Fruit fly (Drosophila melanogaster) whole organism, embryonic: ENCODE measurements around the gene PPP4R2r.

Experiments
- Abd-B ChIP-seq: fragments of 200-800 bp; sonication (Bioruptor generic); optimal IDR thresholded peaks from 2 replicates; lab custom pipeline; 2018; ENCODE audit warnings: missing biosample characterization, mild to moderate bottlenecking, missing genetic modification characterization, moderate library complexity
- Awh ChIP-seq: fragments of 200-800 bp; sonication (Bioruptor generic); IDR thresholded peaks from 2 replicates; pipeline ENCODE4, ENCODE4 v1.3.6; 2022; ENCODE audit warnings: missing biosample characterization, missing genetic modification characterization
- B-H1 ChIP-seq: fragments of 200-800 bp; sonication (Bioruptor generic); IDR thresholded peaks from 3 replicates; pipeline ENCODE4 v1.3.6; 2022; ENCODE audit warnings: missing biosample characterization, missing genetic modification characterization
- B-H2 ChIP-seq: fragments of 200-800 bp; sonication (Bioruptor generic); optimal IDR thresholded peaks from 2 replicates; lab custom pipeline; 2018; ENCODE audit warnings: missing biosample characterization, mild to moderate bottlenecking, missing genetic modification characterization
- BEAF-32 ChIP-seq: fragments of 200-800 bp; sonication (Bioruptor generic); optimal IDR thresholded peaks from 3 replicates; lab custom pipeline; 2017; ENCODE audit warnings: missing biosample characterization, missing genetic modification characterization, mild to moderate bottlenecking, moderate library complexity, missing genetic modification reagents
- CG11695 ChIP-seq: fragments of 200-800 bp; sonication (Bioruptor generic); IDR thresholded peaks from 3 replicates; pipeline ENCODE4 v1.3.6; 2022; ENCODE audit warnings: missing biosample characterization, missing genetic modification characterization
- CG12236 ChIP-seq: fragments of 200-800 bp; sonication (Bioruptor generic); optimal IDR thresholded peaks from 2 replicates; lab custom pipeline; 2016; ENCODE audit warnings: missing biosample characterization, missing genetic modification characterization
- CG12659 ChIP-seq: fragments of 200-800 bp; sonication (Bioruptor generic); optimal IDR thresholded peaks from 3 replicates; lab custom pipeline; 2017; ENCODE audit warnings: mild to moderate bottlenecking, missing biosample characterization, missing genetic modification reagents, missing genetic modification characterization
- CG14014 ChIP-seq: fragments of 200-800 bp; sonication (Bioruptor generic); IDR thresholded peaks from 2 replicates; pipeline ENCODE4 v1.3.6; 2022; ENCODE audit warnings: missing biosample characterization, missing genetic modification characterization
- CG15514 ChIP-seq: fragments of 200-800 bp; sonication (Bioruptor generic); optimal IDR thresholded peaks from 3 replicates; lab custom pipeline; 2017; ENCODE audit warnings: missing biosample characterization, missing genetic modification characterization, mild to moderate bottlenecking, moderate library complexity, missing genetic modification reagents
- CG16779 ChIP-seq: fragments of 200-800 bp; sonication (Bioruptor generic); IDR thresholded peaks from 2 replicates; pipeline ENCODE4 v1.3.6; 2022; ENCODE audit warnings: missing biosample characterization, missing genetic modification characterization
- CG30431 ChIP-seq: fragments of 200-800 bp; sonication (Bioruptor generic); optimal IDR thresholded peaks from 2 replicates; lab custom pipeline; 2017; ENCODE audit warnings: missing biosample characterization, missing genetic modification characterization
- CG31224 ChIP-seq: fragments of 200-800 bp; sonication (Bioruptor generic); IDR thresholded peaks from 2 replicates; pipeline ENCODE4 v1.3.6; 2022; ENCODE audit warnings: missing biosample characterization, missing genetic modification characterization
- CG31365 ChIP-seq: fragments of 200-800 bp; sonication (Bioruptor generic); optimal IDR thresholded peaks from 2 replicates; lab custom pipeline; 2018; ENCODE audit warnings: missing biosample characterization, mild to moderate bottlenecking, missing genetic modification characterization
- CG42726 ChIP-seq: fragments of 200-800 bp; sonication (Bioruptor generic); IDR thresholded peaks from 2 replicates; pipeline ENCODE4 v1.3.6; 2022; ENCODE audit warnings: missing biosample characterization, missing genetic modification characterization; ENCODE audit not compliant: partially characterized antibody
- CG4282 ChIP-seq: fragments of 200-800 bp; sonication (Bioruptor generic); optimal IDR thresholded peaks from 2 replicates; lab custom pipeline; 2016; ENCODE audit warnings: missing biosample characterization, missing genetic modification characterization
- CG5953 ChIP-seq: fragments of 200-800 bp; sonication (Bioruptor generic); IDR thresholded peaks from 2 replicates; pipeline ENCODE4 v1.3.6; 2022; ENCODE audit warnings: missing biosample characterization, missing genetic modification characterization
- CG7987 ChIP-seq: fragments of 200-800 bp; sonication (Bioruptor generic); optimal IDR thresholded peaks from 2 replicates; lab custom pipeline; 2018; ENCODE audit warnings: missing biosample characterization, mild to moderate bottlenecking, missing genetic modification characterization, moderate library complexity
- CTCF ChIP-seq: fragments of 200-800 bp; sonication (Bioruptor generic); optimal IDR thresholded peaks from 2 replicates; lab custom pipeline; 2017; ENCODE audit warnings: missing biosample characterization, mild to moderate bottlenecking, missing genetic modification characterization, moderate library complexity
- Chrac-16 ChIP-seq: fragments of 200-800 bp; sonication (Bioruptor generic); optimal IDR thresholded peaks from 3 replicates; lab custom pipeline; 2016; ENCODE audit warnings: missing biosample characterization, missing genetic modification characterization
- Dref ChIP-seq: fragments of 200-800 bp; sonication (Bioruptor generic); IDR thresholded peaks from 2 replicates; pipeline ENCODE4 v1.3.6; 2022; ENCODE audit warnings: missing biosample characterization, missing genetic modification characterization
- Gsc ChIP-seq: fragments of 200-800 bp; sonication (Bioruptor generic); IDR thresholded peaks from 2 replicates; pipeline ENCODE4 v1.3.6; 2022; ENCODE audit warnings: missing biosample characterization, missing genetic modification characterization
- H15 ChIP-seq: fragments of 200-800 bp; sonication (Bioruptor generic); IDR thresholded peaks from 3 replicates; pipeline ENCODE4 v1.3.6; 2022; ENCODE audit warnings: missing biosample characterization, missing genetic modification characterization
- Hand ChIP-seq: fragments of 200-800 bp; sonication (Bioruptor generic); optimal IDR thresholded peaks from 2 replicates; lab custom pipeline; 2017; ENCODE audit warnings: mild to moderate bottlenecking, missing biosample characterization, missing genetic modification reagents, missing genetic modification characterization
- Jarid2 ChIP-seq: fragments of 200-800 bp; sonication (Bioruptor generic); optimal IDR thresholded peaks from 3 replicates; lab custom pipeline; 2017; ENCODE audit warnings: mild to moderate bottlenecking, missing biosample characterization, missing genetic modification reagents, missing genetic modification characterization
- NC2β ChIP-seq: fragments of 200-800 bp; sonication (Bioruptor generic); optimal IDR thresholded peaks from 2 replicates; lab custom pipeline; 2016; ENCODE audit warnings: missing biosample characterization, missing genetic modification characterization
- Nf-YB ChIP-seq: fragments of 200-800 bp; sonication (Bioruptor generic); optimal IDR thresholded peaks from 3 replicates; lab custom pipeline; 2019; ENCODE audit warnings: missing biosample characterization, mild to moderate bottlenecking, missing genetic modification characterization, moderate library complexity
- Optix ChIP-seq: fragments of 200-800 bp; sonication (Bioruptor generic); IDR thresholded peaks from 3 replicates; pipeline ENCODE4 v1.3.6; 2022; ENCODE audit warnings: missing biosample characterization, missing genetic modification characterization
- Rx ChIP-seq: fragments of 200-800 bp; sonication (Bioruptor generic); IDR thresholded peaks from 2 replicates; pipeline ENCODE4 v1.3.6; 2022; ENCODE audit warnings: missing biosample characterization, missing genetic modification characterization
- Sin3A ChIP-seq: fragments of >200 bp; optimal IDR thresholded peaks from 2 replicates; lab custom pipeline; 2018
- Tbp ChIP-seq: fragments of >200 bp; optimal IDR thresholded peaks from 2 replicates; lab custom pipeline; 2018; ENCODE audit warnings: missing biosample characterization, missing genetic modification characterization
- Vsx1 ChIP-seq: fragments of 200-800 bp; sonication (Bioruptor generic); optimal IDR thresholded peaks from 2 replicates; lab custom pipeline; 2017; ENCODE audit warnings: missing biosample characterization, mild to moderate bottlenecking, missing genetic modification characterization, missing genetic modification reagents
- ac ChIP-seq: fragments of 200-800 bp; sonication (Bioruptor generic); optimal IDR thresholded peaks from 3 replicates; lab custom pipeline; 2017; ENCODE audit warnings: missing biosample characterization, mild to moderate bottlenecking, missing genetic modification characterization
- cato ChIP-seq: fragments of 200-800 bp; sonication (Bioruptor generic); optimal IDR thresholded peaks from 2 replicates; lab custom pipeline; 2016; ENCODE audit warnings: missing biosample characterization, missing genetic modification characterization, borderline replicate concordance
- caup ChIP-seq: fragments of 200-800 bp; sonication (Bioruptor generic); optimal IDR thresholded peaks from 3 replicates; lab custom pipeline; 2017; ENCODE audit warnings: missing biosample characterization, mild to moderate bottlenecking, missing genetic modification characterization, moderate library complexity; ENCODE audit not compliant: severe bottlenecking
- dati ChIP-seq: fragments of 200-800 bp; sonication (Bioruptor generic); IDR thresholded peaks from 2 replicates; pipeline ENCODE4 v1.3.6; 2022; ENCODE audit warnings: missing biosample characterization, missing genetic modification characterization
- dimm ChIP-seq: fragments of 200-800 bp; sonication (Bioruptor generic); IDR thresholded peaks from 2 replicates; pipeline ENCODE4 v1.3.6; 2022; ENCODE audit warnings: missing biosample characterization, missing genetic modification characterization
- esg ChIP-seq: fragments of 200-800 bp; sonication (Bioruptor generic); conservative IDR thresholded peaks from 2 replicates; pipeline ENCODE4 v1.3.6; 2022; ENCODE audit warnings: missing biosample characterization, missing genetic modification characterization
- gcm2 ChIP-seq: fragments of 200-800 bp; sonication (Bioruptor generic); optimal IDR thresholded peaks from 2 replicates; lab custom pipeline; 2016; ENCODE audit warnings: missing biosample characterization, missing genetic modification characterization
- grn ChIP-seq: fragments of 200-800 bp; sonication (Bioruptor generic); optimal IDR thresholded peaks from 3 replicates; lab custom pipeline; 2017; ENCODE audit warnings: missing biosample characterization, missing genetic modification characterization
- gsb-n ChIP-seq: fragments of 200-800 bp; sonication (Bioruptor generic); optimal IDR thresholded peaks from 3 replicates; lab custom pipeline; 2018; ENCODE audit warnings: missing biosample characterization, mild to moderate bottlenecking, missing genetic modification characterization
- h ChIP-seq: fragments of >200 bp; optimal IDR thresholded peaks from 2 replicates; lab custom pipeline; 2017
- hkb ChIP-seq, 2 experiments: fragments of 200-800 bp in 1 of 2; fragments of >200 bp in 1 of 2; sonication (Bioruptor generic) in 1 of 2; IDR thresholded peaks in 1 of 2; optimal IDR thresholded peaks in 1 of 2; 2 replicates each; pipeline versions ENCODE4 v1.3.6 to Lab custom; 2017 to 2022; ENCODE audit warnings: missing biosample characterization in 1 of 2, missing genetic modification characterization in 1 of 2
- insv ChIP-seq, 2 experiments: fragments of 200-800 bp; sonication (Bioruptor generic); optimal IDR thresholded peaks; 3 replicates each; lab custom pipeline; 2016 to 2018; ENCODE audit warnings: missing biosample characterization in 2 of 2, missing genetic modification characterization in 2 of 2
- kah ChIP-seq: fragments of 200-800 bp; sonication (Bioruptor generic); optimal IDR thresholded peaks from 2 replicates; lab custom pipeline; 2018; ENCODE audit warnings: missing biosample characterization, mild to moderate bottlenecking, missing genetic modification characterization
- lov ChIP-seq, 2 experiments: fragments of 200-800 bp in 1 of 2; fragments of >200 bp in 1 of 2; sonication (Bioruptor generic) in 1 of 2; IDR thresholded peaks in 1 of 2; optimal IDR thresholded peaks in 1 of 2; 2 replicates in 1 of 2; 3 replicates in 1 of 2; pipeline versions ENCODE4 v1.3.6 to Lab custom; 2017 to 2022; ENCODE audit warnings: missing biosample characterization in 1 of 2, missing genetic modification characterization in 1 of 2
- nmo ChIP-seq: fragments of 200-800 bp; sonication (Bioruptor generic); optimal IDR thresholded peaks from 2 replicates; lab custom pipeline; 2018; ENCODE audit warnings: missing biosample characterization, mild to moderate bottlenecking, missing genetic modification characterization, moderate library complexity
- otp ChIP-seq: fragments of 200-800 bp; sonication (Bioruptor generic); IDR thresholded peaks from 3 replicates; pipeline ENCODE4, ENCODE4 v1.3.6; 2022; ENCODE audit warnings: missing biosample characterization, missing genetic modification characterization
- peb ChIP-seq: fragments of 200-800 bp; sonication (Bioruptor generic); IDR thresholded peaks from 2 replicates; pipeline ENCODE4 v1.3.6; 2022; ENCODE audit warnings: missing biosample characterization, missing genetic modification characterization
- sens ChIP-seq: fragments of 200-800 bp; sonication (Bioruptor generic); peaks from one replicate; lab custom pipeline; 2016; ENCODE audit warnings: missing biosample characterization, missing genetic modification characterization
- zf30C ChIP-seq: fragments of 200-800 bp; sonication (Bioruptor generic); optimal IDR thresholded peaks from 3 replicates; lab custom pipeline; 2018; ENCODE audit warnings: missing biosample characterization, mild to moderate bottlenecking, missing genetic modification characterization

PPP4R2r gene

dm6 chrX:10463056-10463710, 15.5 kb upstream of the PPP4R2r start (continued):
- TF ChIP-seq gcm2 (GFP tag; lab: Kevin White, UChicago) (no peak), Chrac-16 (GFP tag; lab: Kevin White, UChicago) (no peak), nmo (GFP tag; lab: Kevin White, UChicago) (peak; percentile 22), zf30C (GFP tag; lab: Kevin White, UChicago) (no peak), CG5953 (GFP tag; lab: Robert Waterston, UW) (no peak), cato (no peak), Awh (no peak), Rx (no peak), CG7987 (no peak), B-H2 (no peak), BEAF-32 (GFP tag; lab: Kevin White, UChicago) (peak; percentile 59), otp (GFP tag; lab: Robert Waterston, UW) (no peak), CG14014 (GFP tag; lab: Robert Waterston, UW) (no peak), ac (GFP tag; lab: Kevin White, UChicago) (no peak), caup (GFP tag; lab: Kevin White, UChicago) (no peak), grn (GFP tag; lab: Kevin White, UChicago) (no peak), CG4282 (GFP tag; lab: Kevin White, UChicago) (no peak), CG42726 (GFP tag; lab: Robert Waterston, UW) (no peak), hkb (optimal IDR thresholded peaks at IDR 0.05; lab: Kevin White, UChicago) (no peak), hkb (GFP tag; IDR thresholded peaks at IDR 0.05; lab: Robert Waterston, UW) (no peak), B-H1 (GFP tag; lab: Robert Waterston, UW) (no peak), CG30431 (GFP tag; lab: Kevin White, UChicago) (no peak), esg (no peak), sens (GFP tag; lab: Kevin White, UChicago) (peak; percentile 79), Sin3A (lab: Kevin White, UChicago) (no peak), h (lab: Kevin White, UChicago) (no peak), dati (GFP tag; lab: Robert Waterston, UW) (no peak), NC2β (peak; percentile 36), Tbp (GFP tag; lab: Kevin White, UChicago) (no peak), peb (no peak), CG15514 (peak; percentile 69), CTCF (GFP tag; lab: Kevin White, UChicago) (peak; percentile 24), Vsx1 (GFP tag; lab: Kevin White, UChicago) (no peak), insv (GFP tag; optimal IDR thresholded peaks at IDR 0.05; lab: Kevin White, UChicago) (peak in 1 of 2 experiments; percentile 28), CG31224 (GFP tag; lab: Robert Waterston, UW) (no peak), CG12236 (GFP tag; lab: Kevin White, UChicago) (no peak), Jarid2 (GFP tag; lab: Kevin White, UChicago) (no peak), gsb-n (tag; lab: Kevin White, UChicago) (no peak), dimm (GFP tag; lab: Robert Waterston, UW) (no peak), Nf-YB (GFP tag; lab: Kevin White, UChicago) (no peak), CG31365 (tag; lab: Kevin White, UChicago) (no peak), lov (optimal IDR thresholded peaks at IDR 0.05; lab: Kevin White, UChicago) (no peak), lov (GFP tag; IDR thresholded peaks at IDR 0.05; lab: Robert Waterston, UW) (no peak), CG16779 (no peak), kah (GFP tag; lab: Kevin White, UChicago) (no peak), Abd-B (GFP tag; lab: Kevin White, UChicago) (no peak), CG11695 (no peak), Optix (GFP tag; lab: Robert Waterston, UW) (no peak), Hand (GFP tag; lab: Kevin White, UChicago) (no peak), CG12659 (GFP tag; lab: Kevin White, UChicago) (peak; percentile 55), Gsc (GFP tag; lab: Robert Waterston, UW) (no peak), Dref (GFP tag; lab: Robert Waterston, UW) (peak; percentile 88), H15 (GFP tag; lab: Robert Waterston, UW) (no peak)
